Fruit fly (Drosophila melanogaster) S2 (cell line): Measurements from ENCODE around the gene Inx3.

Experiments
- CG8478 ChIP-seq: fragments of >200 bp; optimal IDR thresholded peaks from 2 replicates; lab custom pipeline; 2018
- CTCF ChIP-seq, 2 experiments: fragments of >200 bp; optimal IDR thresholded peaks; 2 replicates each; lab custom pipeline; 2018

- TF ChIP-seq CG8478 (lab: Kevin White, UChicago), result no peak
- TF ChIP-seq CTCF (optimal IDR thresholded peaks at IDR 0.05; lab: Kevin White, UChicago), result no peak
These were observed 13.3 kb upstream of the Inx3 start, which contains the start of gene Nepl17 for dm6 chr3R:28872605-28873004.
